Comparison of ENCODE assay signal across 2 fruit fly cellular contexts in genomic region chr3L:8419622-8420176, dm6.
A peak's percentile ranks its signal among the peaks of the same experiment; 100 is the strongest.
TF ChIP-seq lines count a peak whose summit lies in the region.

No protein-coding gene starts in this region.

- no peak for TF ChIP-seq CTCF in whole organism, embryonic (GFP tag; optimal IDR thresholded peaks at IDR 0.05; lab: Kevin White, UChicago)

TF ChIP-seq in whole organism, embryonic, 481 proteins besides CTCF, POLR2A, EP300 and RAD21 (continues in another document):
- TF ChIP-seq Doc2 (GFP tag; IDR thresholded peaks at IDR 0.05; lab: Robert Waterston, UW) (no peak), CG9932 (GFP tag; IDR thresholded peaks at IDR 0.05; lab: Robert Waterston, UW) (no peak), Adf1 (GFP tag; IDR thresholded peaks at IDR 0.05; lab: Robert Waterston, UW) (no peak), mirr (GFP tag; optimal IDR thresholded peaks at IDR 0.05; lab: Kevin White, UChicago) (peak; percentile 13), CG10147 (GFP tag; optimal IDR thresholded peaks at IDR 0.05; lab: Kevin White, UChicago) (no peak), CG34376 (GFP tag; optimal IDR thresholded peaks at IDR 0.05; lab: Kevin White, UChicago) (no peak), CG6654 (GFP tag; optimal IDR thresholded peaks at IDR 0.05; lab: Kevin White, UChicago) (no peak), pan (optimal IDR thresholded peaks at IDR 0.05; lab: Kevin White, UChicago) (no peak), pan (GFP tag; optimal IDR thresholded peaks at IDR 0.05 in 1 of 2, IDR thresholded peaks at IDR 0.05 in 1 of 2) (no peak), Spps (tag; optimal IDR thresholded peaks at IDR 0.05; lab: Kevin White, UChicago) (no peak), sd (tag; optimal IDR thresholded peaks at IDR 0.05; lab: Kevin White, UChicago) (peak; percentile 16), B-H1 (GFP tag; IDR thresholded peaks at IDR 0.05; lab: Robert Waterston, UW) (no peak), Stat92E (GFP tag; optimal IDR thresholded peaks at IDR 0.05; lab: Kevin White, UChicago) (no peak), CG7839 (tag; optimal IDR thresholded peaks at IDR 0.05; lab: Kevin White, UChicago) (no peak), lov (optimal IDR thresholded peaks at IDR 0.05; lab: Kevin White, UChicago) (no peak), lov (GFP tag; IDR thresholded peaks at IDR 0.05; lab: Robert Waterston, UW) (no peak), chinmo (GFP tag; IDR thresholded peaks at IDR 0.05; lab: Robert Waterston, UW; ENCODE audit: partially characterized antibody) (0 out of 4 replicates have a peak, but pooled peaks have one; percentile 28), CG7745 (tag; optimal IDR thresholded peaks at IDR 0.05; lab: Kevin White, UChicago) (no peak), Opbp (GFP tag; IDR thresholded peaks at IDR 0.05; lab: Robert Waterston, UW; ENCODE audit: partially characterized antibody) (no peak), D19A (tag; optimal IDR thresholded peaks at IDR 0.05; lab: Kevin White, UChicago) (no peak), CG30431 (GFP tag; optimal IDR thresholded peaks at IDR 0.05; lab: Kevin White, UChicago) (no peak), usp (GFP tag; optimal IDR thresholded peaks at IDR 0.05; lab: Kevin White, UChicago) (no peak), Deaf1 (tag; optimal IDR thresholded peaks at IDR 0.05; lab: Kevin White, UChicago) (peak; percentile 85), Lhr (GFP tag; optimal IDR thresholded peaks at IDR 0.05; lab: Kevin White, UChicago) (no peak), crol (GFP tag; IDR thresholded peaks at IDR 0.05; lab: Robert Waterston, UW) (peak; percentile 90), Ets65A (GFP tag; lab: Kevin White, UChicago) (no peak), cato (GFP tag; optimal IDR thresholded peaks at IDR 0.05; lab: Kevin White, UChicago; ENCODE audit: borderline replicate concordance) (no peak), CG10543 (GFP tag; optimal IDR thresholded peaks at IDR 0.05; lab: Kevin White, UChicago) (peak; percentile 16), tin (GFP tag; optimal IDR thresholded peaks at IDR 0.05; lab: Kevin White, UChicago) (no peak), otp (GFP tag; IDR thresholded peaks at IDR 0.05; lab: Robert Waterston, UW) (no peak), CG10979 (tag; optimal IDR thresholded peaks at IDR 0.05; lab: Kevin White, UChicago) (no peak), fu2 (GFP tag; optimal IDR thresholded peaks at IDR 0.05; lab: Kevin White, UChicago) (no peak), Hr78 (GFP tag; optimal IDR thresholded peaks at IDR 0.05; lab: Kevin White, UChicago) (peak in 1 of 2 experiments; percentile 98), Atf-2 (GFP tag; optimal IDR thresholded peaks at IDR 0.05; lab: Kevin White, UChicago) (no peak), CG7963 (GFP tag; IDR thresholded peaks at IDR 0.05; lab: Robert Waterston, UW; ENCODE audit: partially characterized antibody) (no peak), Pdp1 (GFP tag; optimal IDR thresholded peaks at IDR 0.05; lab: Kevin White, UChicago) (no peak), Fer3 (tag; optimal IDR thresholded peaks at IDR 0.05; lab: Kevin White, UChicago) (no peak), CG6175 (GFP tag; IDR thresholded peaks at IDR 0.05; lab: Robert Waterston, UW) (peak; percentile 37; the same call in 1 of the 3 replicates), CG11723 (GFP tag; optimal IDR thresholded peaks at IDR 0.05; lab: Kevin White, UChicago) (no peak), Drgx (GFP tag; IDR thresholded peaks at IDR 0.05; lab: Robert Waterston, UW) (0 out of 2 replicates have a peak, but pooled peaks have one; percentile 7), kni (GFP tag; optimal IDR thresholded peaks at IDR 0.05; lab: Kevin White, UChicago) (peak; percentile 29), hbn (GFP tag; IDR thresholded peaks at IDR 0.05; lab: Robert Waterston, UW; ENCODE audit: partially characterized antibody) (no peak), Ravus (GFP tag; IDR thresholded peaks at IDR 0.05; lab: Robert Waterston, UW) (no peak), CG11696 (GFP tag; IDR thresholded peaks at IDR 0.05; lab: Robert Waterston, UW) (no peak), CG14014 (GFP tag; IDR thresholded peaks at IDR 0.05; lab: Robert Waterston, UW) (no peak), Vsx1 (GFP tag; optimal IDR thresholded peaks at IDR 0.05; lab: Kevin White, UChicago) (no peak), CG1603 (tag; optimal IDR thresholded peaks at IDR 0.05; lab: Kevin White, UChicago) (no peak)

TF ChIP-seq in whole organism, prepupa, 60 proteins besides CTCF, POLR2A, EP300 and RAD21:
- peak in 1 of 2 experiments; percentile 16 for TF ChIP-seq ss (GFP tag; optimal IDR thresholded peaks at IDR 0.05; lab: Kevin White, UChicago)
- no peak for TF ChIP-seq dsx (GFP tag; optimal IDR thresholded peaks at IDR 0.05; lab: Kevin White, UChicago; ENCODE audit: poor library complexity, severe bottlenecking)
- 0 out of 2 replicates have a peak, but pooled peaks have one; percentile 10 for TF ChIP-seq CG15336 (GFP tag; IDR thresholded peaks at IDR 0.05; lab: Robert Waterston, UW)
- TF ChIP-seq eg (GFP tag; IDR thresholded peaks at IDR 0.05; lab: Robert Waterston, UW), result peak; percentile 23; the same call in 1 of the 3 replicates
- no peak for TF ChIP-seq topi (GFP tag; optimal IDR thresholded peaks at IDR 0.05; lab: Kevin White, UChicago)
